Fruit fly (Drosophila melanogaster) whole organism, prepupa: ENCODE results near the gene ewg.
A peak's percentile ranks its signal among the peaks of the same experiment; 100 is the strongest.

Source experiments
- CG11294 ChIP-seq: fragments of 200-800 bp; sonication (Bioruptor generic); IDR thresholded peaks from 2 replicates; pipeline ENCODE4 v1.3.6; 2022; ENCODE audit warnings: missing biosample characterization, missing genetic modification characterization
- CG11762 ChIP-seq: fragments of 200-800 bp; sonication (Bioruptor generic); optimal IDR thresholded peaks from 3 replicates; lab custom pipeline; 2016; ENCODE audit warnings: missing biosample characterization, missing genetic modification characterization; ENCODE audit not compliant: insufficient read depth
- CG15336 ChIP-seq: fragments of 200-800 bp; sonication (Bioruptor generic); IDR thresholded peaks from 2 replicates; pipeline ENCODE4 v1.3.6; 2022; ENCODE audit warnings: missing biosample characterization, missing genetic modification characterization
- CG1621 ChIP-seq: fragments of 200-800 bp; sonication (Bioruptor generic); optimal IDR thresholded peaks from 3 replicates; lab custom pipeline; 2018; ENCODE audit warnings: missing biosample characterization, mild to moderate bottlenecking, missing genetic modification characterization
- CG31627 ChIP-seq: fragments of 200-800 bp; sonication (Bioruptor generic); optimal IDR thresholded peaks from 3 replicates; lab custom pipeline; 2016; ENCODE audit warnings: missing biosample characterization, missing genetic modification characterization
- CG32006 ChIP-seq: fragments of 200-800 bp; sonication (Bioruptor generic); optimal IDR thresholded peaks from 3 replicates; lab custom pipeline; 2017; ENCODE audit warnings: missing biosample characterization, mild to moderate bottlenecking, missing genetic modification characterization
- CG34406 ChIP-seq: fragments of 200-800 bp; sonication (Bioruptor generic); optimal IDR thresholded peaks from 3 replicates; lab custom pipeline; 2016; ENCODE audit warnings: missing biosample characterization, missing genetic modification characterization
- CG3919 ChIP-seq: fragments of 200-800 bp; sonication (Bioruptor generic); optimal IDR thresholded peaks from 3 replicates; lab custom pipeline; 2016; ENCODE audit warnings: missing biosample characterization, missing genetic modification characterization
- CG4318 ChIP-seq: fragments of 200-800 bp; sonication (Bioruptor generic); optimal IDR thresholded peaks from 3 replicates; lab custom pipeline; 2017; ENCODE audit warnings: missing biosample characterization, mild to moderate bottlenecking, missing genetic modification characterization
- CG6163 ChIP-seq: fragments of 200-800 bp; sonication (Bioruptor generic); IDR thresholded peaks from 3 replicates; pipeline ENCODE4 v1.3.6; 2022; ENCODE audit warnings: missing biosample characterization, missing genetic modification characterization
- CG6276 ChIP-seq: fragments of 200-800 bp; sonication (Bioruptor generic); optimal IDR thresholded peaks from 2 replicates; lab custom pipeline; 2017; ENCODE audit warnings: missing biosample characterization, mild to moderate bottlenecking, missing genetic modification characterization
- CG6792 ChIP-seq: fragments of 200-800 bp; sonication (Bioruptor generic); optimal IDR thresholded peaks from 3 replicates; lab custom pipeline; 2016; ENCODE audit warnings: missing biosample characterization, missing genetic modification characterization
- CG6808 ChIP-seq: fragments of 200-800 bp; sonication (Bioruptor generic); optimal IDR thresholded peaks from 3 replicates; lab custom pipeline; 2017; ENCODE audit warnings: missing biosample characterization, missing genetic modification characterization, mild to moderate bottlenecking, moderate library complexity, missing genetic modification reagents
- CG7368 ChIP-seq: fragments of 200-800 bp; sonication (Bioruptor generic); optimal IDR thresholded peaks from 3 replicates; lab custom pipeline; 2016; ENCODE audit warnings: missing biosample characterization, missing genetic modification characterization
- CG8119 ChIP-seq: fragments of 200-800 bp; sonication (Bioruptor generic); IDR thresholded peaks from 3 replicates; pipeline ENCODE4 v1.3.6; 2022; ENCODE audit warnings: missing biosample characterization, missing genetic modification characterization
- CG8319 ChIP-seq: fragments of 200-800 bp; sonication (Bioruptor generic); optimal IDR thresholded peaks from 3 replicates; lab custom pipeline; 2016; ENCODE audit warnings: missing biosample characterization, missing genetic modification characterization
- CG8632 ChIP-seq: fragments of 200-800 bp; sonication (Bioruptor generic); optimal IDR thresholded peaks from 3 replicates; lab custom pipeline; 2016; ENCODE audit warnings: missing biosample characterization, missing genetic modification characterization
- CG9139 ChIP-seq: fragments of 200-800 bp; sonication (Bioruptor generic); optimal IDR thresholded peaks from 3 replicates; lab custom pipeline; 2017; ENCODE audit warnings: missing biosample characterization, mild to moderate bottlenecking, missing genetic modification characterization
- Eip75B ChIP-seq: fragments of 200-800 bp; sonication (Bioruptor generic); optimal IDR thresholded peaks from 3 replicates; lab custom pipeline; 2016; ENCODE audit warnings: missing biosample characterization, missing genetic modification characterization
- Eip78C ChIP-seq: fragments of 200-800 bp; sonication (Bioruptor generic); peaks from one replicate; lab custom pipeline; 2016; ENCODE audit warnings: missing biosample characterization, missing genetic modification characterization
- Eip93F ChIP-seq: fragments of 200-800 bp; sonication (Bioruptor generic); optimal IDR thresholded peaks from 2 replicates; lab custom pipeline; 2016; ENCODE audit warnings: missing biosample characterization, mild to moderate bottlenecking, missing genetic modification characterization
- Ets21C ChIP-seq: fragments of 200-800 bp; sonication (Bioruptor generic); optimal IDR thresholded peaks from 3 replicates; lab custom pipeline; 2016; ENCODE audit warnings: missing biosample characterization, missing genetic modification characterization
- Gug ChIP-seq: fragments of 200-800 bp; sonication (Bioruptor generic); IDR thresholded peaks from 2 replicates; pipeline ENCODE4 v1.3.6; 2022; ENCODE audit warnings: missing biosample characterization, missing genetic modification characterization
- Hr4 ChIP-seq: fragments of 200-800 bp; sonication (Bioruptor generic); optimal IDR thresholded peaks from 3 replicates; lab custom pipeline; 2016; ENCODE audit warnings: missing biosample characterization, missing genetic modification characterization
- Lpt ChIP-seq: fragments of 200-800 bp; sonication (Bioruptor generic); optimal IDR thresholded peaks from 3 replicates; lab custom pipeline; 2016; ENCODE audit warnings: missing biosample characterization, missing genetic modification characterization
- Met ChIP-seq: fragments of 200-800 bp; sonication (Bioruptor generic); optimal IDR thresholded peaks from 3 replicates; lab custom pipeline; 2016; ENCODE audit warnings: missing biosample characterization, missing genetic modification characterization
- OdsH ChIP-seq: fragments of 200-800 bp; sonication (Bioruptor generic); optimal IDR thresholded peaks from 3 replicates; lab custom pipeline; 2016; ENCODE audit warnings: missing biosample characterization, missing genetic modification characterization
- Smox ChIP-seq: fragments of 200-800 bp; sonication (Bioruptor generic); optimal IDR thresholded peaks from 3 replicates; lab custom pipeline; 2016; ENCODE audit warnings: missing biosample characterization, missing genetic modification characterization
- Sox102F ChIP-seq: fragments of 200-800 bp; sonication (Bioruptor generic); optimal IDR thresholded peaks from 2 replicates; lab custom pipeline; 2016; ENCODE audit warnings: missing biosample characterization, mild to moderate bottlenecking, missing genetic modification characterization
- Sox14 ChIP-seq: fragments of 200-800 bp; sonication (Bioruptor generic); optimal IDR thresholded peaks from 3 replicates; lab custom pipeline; 2016; ENCODE audit warnings: missing biosample characterization, missing genetic modification characterization
- Sox15 ChIP-seq: fragments of 200-800 bp; sonication (Bioruptor generic); optimal IDR thresholded peaks from 3 replicates; lab custom pipeline; 2016; ENCODE audit warnings: missing biosample characterization, missing genetic modification characterization
- acj6 ChIP-seq: fragments of 200-800 bp; sonication (Bioruptor generic); optimal IDR thresholded peaks from 3 replicates; lab custom pipeline; 2016; ENCODE audit warnings: missing biosample characterization, missing genetic modification characterization
- dac ChIP-seq: fragments of 200-800 bp; sonication (Bioruptor generic); optimal IDR thresholded peaks from 2 replicates; lab custom pipeline; 2017; ENCODE audit warnings: missing biosample characterization, mild to moderate bottlenecking, missing genetic modification characterization
- eg ChIP-seq: fragments of 200-800 bp; sonication (Bioruptor generic); IDR thresholded peaks from 3 replicates; pipeline ENCODE4 v1.3.6; 2022; ENCODE audit warnings: missing biosample characterization, missing genetic modification characterization
- esn ChIP-seq: fragments of 200-800 bp; sonication (Bioruptor generic); optimal IDR thresholded peaks from 2 replicates; lab custom pipeline; 2016; ENCODE audit warnings: missing biosample characterization, mild to moderate bottlenecking, missing genetic modification characterization, moderate library complexity
- fkh ChIP-seq: fragments of 200-800 bp; sonication (Bioruptor generic); optimal IDR thresholded peaks from 3 replicates; lab custom pipeline; 2017; ENCODE audit warnings: missing biosample characterization, mild to moderate bottlenecking, missing genetic modification characterization, moderate library complexity
- net ChIP-seq: fragments of 200-800 bp; sonication (Bioruptor generic); optimal IDR thresholded peaks from 3 replicates; lab custom pipeline; 2016; ENCODE audit warnings: missing biosample characterization, missing genetic modification characterization
- pdm3 ChIP-seq: fragments of 200-800 bp; sonication (Bioruptor generic); optimal IDR thresholded peaks from 3 replicates; lab custom pipeline; 2016; ENCODE audit warnings: missing biosample characterization, missing genetic modification characterization
- salr ChIP-seq, 2 experiments: fragments of 200-800 bp; sonication (Bioruptor generic); optimal IDR thresholded peaks; 3 replicates each; lab custom pipeline; 2016 to 2018; ENCODE audit warnings: missing biosample characterization in 2 of 2, missing genetic modification characterization in 2 of 2, mild to moderate bottlenecking in 1 of 2
- spab ChIP-seq: fragments of 200-800 bp; sonication (Bioruptor generic); optimal IDR thresholded peaks from 2 replicates; lab custom pipeline; 2017; ENCODE audit warnings: missing biosample characterization, mild to moderate bottlenecking, missing genetic modification characterization, missing genetic modification reagents
- ss ChIP-seq, 2 experiments: fragments of 200-800 bp; sonication (Bioruptor generic); optimal IDR thresholded peaks; 2 replicates in 1 of 2; 3 replicates in 1 of 2; lab custom pipeline; 2017 to 2018; ENCODE audit warnings: mild to moderate bottlenecking in 2 of 2, missing biosample characterization in 2 of 2, missing genetic modification characterization in 2 of 2, moderate library complexity in 1 of 2
- svp ChIP-seq: fragments of 200-800 bp; sonication (Bioruptor generic); peaks from one replicate; lab custom pipeline; 2016; ENCODE audit warnings: missing biosample characterization, missing genetic modification characterization
- topi ChIP-seq: fragments of 200-800 bp; sonication (Bioruptor generic); optimal IDR thresholded peaks from 3 replicates; lab custom pipeline; 2016; ENCODE audit warnings: missing biosample characterization, missing genetic modification characterization
- vri ChIP-seq: fragments of 200-800 bp; sonication (Bioruptor generic); optimal IDR thresholded peaks from 3 replicates; lab custom pipeline; 2016; ENCODE audit warnings: missing biosample characterization, mild to moderate bottlenecking, missing genetic modification characterization

Gene ewg

dm6 chrX:279097-279727 lies at the start of gene ewg, which contains the start of gene CG3777:
ewg (minus strand) TSS chrX:279718.
CG3777 (plus strand) TSS chrX:279703.
- TF ChIP-seq CG6163 (GFP tag; lab: Robert Waterston, UW) (no peak), Eip78C (GFP tag; lab: Kevin White, UChicago) (peak; percentile 47), CG31627 (GFP tag; lab: Kevin White, UChicago) (no peak), CG8319 (GFP tag; lab: Kevin White, UChicago) (no peak), Eip93F (GFP tag; lab: Kevin White, UChicago) (no peak), Sox102F (GFP tag; lab: Kevin White, UChicago) (peak; percentile 13), svp (GFP tag; lab: Kevin White, UChicago) (peak; percentile 28), fkh (GFP tag; lab: Kevin White, UChicago) (peak; percentile 4), ss (GFP tag; optimal IDR thresholded peaks at IDR 0.05; lab: Kevin White, UChicago) (peak; percentile 13 to 33), salr (GFP tag; optimal IDR thresholded peaks at IDR 0.05; lab: Kevin White, UChicago) (no peak), CG32006 (GFP tag; lab: Kevin White, UChicago) (no peak)

dm6 chrX:314823-315222 lies 35.3 kb upstream of the ewg start, which contains the start of gene Or1a:
Or1a (plus strand) TSS chrX:315123.
- TF ChIP-seq CG1621 (tag; lab: Kevin White, UChicago) (no peak), CG8119 (GFP tag; lab: Robert Waterston, UW) (no peak), CG11294 (GFP tag; lab: Robert Waterston, UW) (no peak), CG32006 (GFP tag; lab: Kevin White, UChicago) (no peak), esn (no peak), svp (GFP tag; lab: Kevin White, UChicago) (no peak), CG8632 (no peak), dac (GFP tag; lab: Kevin White, UChicago) (no peak), CG6163 (GFP tag; lab: Robert Waterston, UW) (no peak), salr (GFP tag; optimal IDR thresholded peaks at IDR 0.05; lab: Kevin White, UChicago) (no peak), Eip78C (GFP tag; lab: Kevin White, UChicago) (no peak), CG4318 (GFP tag; lab: Kevin White, UChicago) (no peak), Sox15 (GFP tag; lab: Kevin White, UChicago) (no peak), CG9139 (GFP tag; lab: Kevin White, UChicago) (no peak), CG34406 (GFP tag; lab: Kevin White, UChicago) (no peak), CG6276 (no peak), CG31627 (GFP tag; lab: Kevin White, UChicago) (no peak), CG11762 (GFP tag; lab: Kevin White, UChicago) (no peak), CG6808 (GFP tag; lab: Kevin White, UChicago) (no peak), eg (GFP tag; lab: Robert Waterston, UW) (no peak)

dm6 chrX:311328-311727 lies 31.8 kb upstream of the ewg start:
- TF ChIP-seq CG32006 (GFP tag; lab: Kevin White, UChicago) (peak; percentile 61), CG31627 (GFP tag; lab: Kevin White, UChicago) (no peak), CG15336 (GFP tag; lab: Robert Waterston, UW) (peak; percentile 27; the same call in 1 of the 2 replicates), topi (GFP tag; lab: Kevin White, UChicago) (no peak), Eip78C (GFP tag; lab: Kevin White, UChicago) (peak; percentile 24), spab (no peak), Lpt (no peak), Hr4 (peak; percentile 54), CG7368 (GFP tag; lab: Kevin White, UChicago) (no peak), vri (GFP tag; lab: Kevin White, UChicago) (no peak), Eip75B (no peak), CG11762 (GFP tag; lab: Kevin White, UChicago) (no peak), Sox15 (GFP tag; lab: Kevin White, UChicago) (no peak), CG6808 (GFP tag; lab: Kevin White, UChicago) (no peak), Gug (GFP tag; lab: Robert Waterston, UW) (no peak), CG8119 (GFP tag; lab: Robert Waterston, UW) (0 out of 3 replicates have a peak, but pooled peaks have one; percentile 47), net (GFP tag; lab: Kevin White, UChicago) (no peak), acj6 (GFP tag; lab: Kevin White, UChicago) (no peak), Met (GFP tag; lab: Kevin White, UChicago) (no peak), dac (GFP tag; lab: Kevin White, UChicago) (no peak), CG4318 (GFP tag; lab: Kevin White, UChicago) (peak; percentile 17), CG6163 (GFP tag; lab: Robert Waterston, UW) (no peak), Ets21C (GFP tag; lab: Kevin White, UChicago) (no peak), CG6276 (peak; percentile 31), Sox14 (no peak), fkh (GFP tag; lab: Kevin White, UChicago) (no peak), ss (GFP tag; optimal IDR thresholded peaks at IDR 0.05; lab: Kevin White, UChicago) (no peak), salr (GFP tag; optimal IDR thresholded peaks at IDR 0.05; lab: Kevin White, UChicago) (no peak), pdm3 (GFP tag; lab: Kevin White, UChicago) (no peak), CG11294 (GFP tag; lab: Robert Waterston, UW) (no peak), CG3919 (no peak), Smox (GFP tag; lab: Kevin White, UChicago) (no peak), OdsH (no peak), CG6792 (GFP tag; lab: Kevin White, UChicago) (no peak)
